Worm (Caenorhabditis elegans) whole organism, dauer: ENCODE measurements around the gene C14B1.3.

Experiments used
- unc-62 ChIP-seq: sonication (generic microtip); optimal IDR thresholded peaks from 2 replicates; lab custom pipeline; 2017; ENCODE audit warnings: missing biosample characterization, missing genetic modification reagents, missing genetic modification characterization

C14B1.3 gene

ce11 chrIII:3736302-3736701 is 32.9 kb downstream of the C14B1.3 start, which contains the start of gene F34D10.4:
TSS of gene F34D10.4 (plus strand) at chrIII:3736602.
- no peak for TF ChIP-seq unc-62 (GFP tag; lab: Kevin White, UChicago)

ce11 chrIII:3737742-3738141 is 34.4 kb downstream of the C14B1.3 start:
- TF ChIP-seq unc-62 (GFP tag; lab: Kevin White, UChicago): no peak

- no peak for TF ChIP-seq unc-62 (GFP tag; lab: Kevin White, UChicago)
These were observed 35.0 kb downstream of the C14B1.3 start for ce11 chrIII:3738331-3738730.

- no peak for TF ChIP-seq unc-62 (GFP tag; lab: Kevin White, UChicago)
These were observed 38.7 kb downstream of the C14B1.3 start for ce11 chrIII:3742090-3742489.

- no peak for TF ChIP-seq unc-62 (GFP tag; lab: Kevin White, UChicago)
These were observed 40.0 kb downstream of the C14B1.3 start for ce11 chrIII:3743367-3743766.

- TF ChIP-seq unc-62 (GFP tag; lab: Kevin White, UChicago): no peak
These were observed 41.8 kb downstream of the C14B1.3 start, which contains the start of gene lin-48 for ce11 chrIII:3745138-3745537. TSS of gene lin-48 (plus strand) at chrIII:3745438.
